Worm (Caenorhabditis elegans) whole organism, L4/young adult: ENCODE data around the gene C16C10.4.

Experiments
- W03F9.2 ChIP-seq: fragments of 150-350 bp; optimal IDR thresholded peaks from 2 replicates; lab custom pipeline; 2014; ENCODE audit warnings: missing biosample characterization, missing genetic modification characterization
- dao-5 ChIP-seq: sonication (generic microtip); optimal IDR thresholded peaks from 2 replicates; lab custom pipeline; 2016; ENCODE audit warnings: missing genotype, missing genetic modification characterization, moderate library complexity, missing compliant biosample characterization
- him-1 ChIP-seq: sonication (generic microtip); optimal IDR thresholded peaks from 2 replicates; lab custom pipeline; 2016; ENCODE audit warnings: missing genotype, missing genetic modification reagents, missing genetic modification characterization, missing compliant biosample characterization

DNA sequence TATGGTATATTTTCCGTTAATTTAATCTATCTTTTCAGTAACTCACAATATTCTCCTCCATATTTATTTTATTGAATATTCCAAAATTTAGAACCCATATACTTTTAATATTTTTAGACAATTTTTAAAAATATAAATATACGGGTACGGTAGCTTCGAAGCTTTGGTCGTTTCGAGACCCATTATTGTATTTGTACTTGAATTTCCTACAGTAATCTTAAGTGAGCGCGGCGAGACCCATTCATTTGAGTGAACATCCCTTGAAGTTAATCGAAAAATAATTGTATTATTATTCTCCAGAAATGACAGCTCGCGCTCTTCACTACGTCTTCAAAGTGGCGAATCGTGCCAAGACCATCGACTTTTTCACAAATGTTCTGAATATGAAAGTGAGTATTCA, 17.8 kb upstream of the C16C10.4 start, which contains the start of gene glod-4:
- no peak for TF ChIP-seq W03F9.2 (tag; lab: Kevin White, UChicago)
- TF ChIP-seq him-1 (tag; lab: Kevin White, UChicago): no peak
- no peak for TF ChIP-seq dao-5 (tag; lab: Kevin White, UChicago)
